Worm (Caenorhabditis elegans) whole organism, late embryonic: Measurements from ENCODE around the gene pqn-70.

Source experiments
- C08G9.2 ChIP-seq: sonication (generic microtip); optimal IDR thresholded peaks from 2 replicates; lab custom pipeline; 2016; ENCODE audit warnings: mild to moderate bottlenecking, missing genetic modification characterization, moderate library complexity, missing compliant biosample characterization
- F13H6.1 ChIP-seq: sonication (generic microtip); optimal IDR thresholded peaks from 2 replicates; lab custom pipeline; 2016; ENCODE audit warnings: missing genetic modification characterization, missing compliant biosample characterization
- ama-1 ChIP-seq: fragments of 150-350 bp; optimal IDR thresholded peaks from 2 replicates; lab custom pipeline; 2014
- ceh-22 ChIP-seq: sonication (generic microtip); optimal IDR thresholded peaks from 2 replicates; lab custom pipeline; 2017; ENCODE audit warnings: missing biosample characterization, missing genetic modification characterization
- dve-1 ChIP-seq: sonication (generic microtip); optimal IDR thresholded peaks from 2 replicates; lab custom pipeline; 2017; ENCODE audit warnings: antibody characterized with exemption, mild to moderate bottlenecking, missing genetic modification characterization, missing compliant biosample characterization
- elt-2 ChIP-seq: sonication (generic microtip); optimal IDR thresholded peaks from 2 replicates; lab custom pipeline; 2016; ENCODE audit warnings: missing genetic modification reagents, missing genetic modification characterization, missing compliant biosample characterization
- fkh-10 ChIP-seq: fragments of 150-350 bp; optimal IDR thresholded peaks from 2 replicates; lab custom pipeline; 2014; ENCODE audit warnings: missing biosample characterization, missing genetic modification reagents, missing genetic modification characterization
- nhr-232 ChIP-seq: sonication (generic microtip); optimal IDR thresholded peaks from 2 replicates; lab custom pipeline; 2016; ENCODE audit warnings: missing genetic modification characterization, missing compliant biosample characterization
- pha-4 ChIP-seq: fragments of 150-350 bp; optimal IDR thresholded peaks from 2 replicates; lab custom pipeline; 2018; ENCODE audit warnings: missing biosample characterization, missing genetic modification reagents, missing genetic modification characterization
- pqm-1 ChIP-seq: sonication (generic microtip); optimal IDR thresholded peaks from 2 replicates; lab custom pipeline; 2016; ENCODE audit warnings: missing genetic modification characterization, missing compliant biosample characterization
- rnt-1 ChIP-seq: sonication (generic microtip); optimal IDR thresholded peaks from 2 replicates; lab custom pipeline; 2016; ENCODE audit warnings: missing genetic modification characterization, missing compliant biosample characterization
- sox-4 ChIP-seq: sonication (generic microtip); optimal IDR thresholded peaks from 2 replicates; lab custom pipeline; 2017; ENCODE audit warnings: mild to moderate bottlenecking, missing genetic modification characterization, inconsistent platforms, missing compliant biosample characterization
- unc-42 ChIP-seq: sonication (generic microtip); optimal IDR thresholded peaks from 2 replicates; lab custom pipeline; 2016; ENCODE audit warnings: missing genotype, missing genetic modification characterization, missing compliant biosample characterization

ce11 chrV:11241580-11241979, 13.1 kb upstream of the pqn-70 start, which contains the start of gene pgap-1:
- no peak for TF ChIP-seq C08G9.2 (tag; lab: Kevin White, UChicago)
- no peak for TF ChIP-seq pqm-1 (tag; lab: Kevin White, UChicago)
- TF ChIP-seq ama-1: no peak
- TF ChIP-seq ceh-22: no peak
- TF ChIP-seq rnt-1 (tag; lab: Kevin White, UChicago): no peak
- TF ChIP-seq fkh-10: no peak
- no peak for TF ChIP-seq nhr-232 (tag; lab: Kevin White, UChicago)
- no peak for TF ChIP-seq elt-2
- TF ChIP-seq F13H6.1: no peak
- TF ChIP-seq unc-42 (tag; lab: Kevin White, UChicago): no peak
- no peak for TF ChIP-seq dve-1 (tag; lab: Kevin White, UChicago)
- TF ChIP-seq pha-4: no peak
- no peak for TF ChIP-seq sox-4 (tag; lab: Kevin White, UChicago)
